Worm (Caenorhabditis elegans): Measurements from ENCODE around the gene tag-314.

Gene tag-314

ce11 chrV:10471007-10471406 lies 42.5 kb upstream of the tag-314 start:
- TF ChIP-seq swsn-7 (tag; optimal IDR thresholded peaks at IDR 0.05) (no peak), ceh-82 (tag; optimal IDR thresholded peaks at IDR 0.05) (no peak), pax-3 (tag; optimal IDR thresholded peaks at IDR 0.05) (no peak), fkh-8 (tag; optimal IDR thresholded peaks at IDR 0.05) (no peak), hpl-2 (GFP tag; optimal IDR thresholded peaks at IDR 0.05) (no peak), fos-1 (tag; optimal IDR thresholded peaks at IDR 0.05) (no peak), isw-1 (GFP tag; IDR thresholded peaks at IDR 0.05) (no peak), snu-23 (GFP tag; optimal IDR thresholded peaks at IDR 0.05) (no peak)

ce11 chrV:10469845-10470244 lies 41.3 kb upstream of the tag-314 start:
- TF ChIP-seq dpl-1 (GFP tag; optimal IDR thresholded peaks at IDR 0.05): no peak
- TF ChIP-seq efl-1 (optimal IDR thresholded peaks at IDR 0.05): no peak
- peak in 1 of 2 experiments; percentile 71 for TF ChIP-seq efl-1 (GFP tag; optimal IDR thresholded peaks at IDR 0.05 in 1 of 2)
- TF ChIP-seq fkh-8 (tag; optimal IDR thresholded peaks at IDR 0.05): peak; percentile 12
- no peak for TF ChIP-seq C34B4.2 (tag; optimal IDR thresholded peaks at IDR 0.05)

ce11 chrV:10468709-10469108 lies 40.2 kb upstream of the tag-314 start:
- TF ChIP-seq nhr-47 (tag; optimal IDR thresholded peaks at IDR 0.05) (no peak), unc-86 (tag; optimal IDR thresholded peaks at IDR 0.05) (no peak), fos-1 (tag; optimal IDR thresholded peaks at IDR 0.05) (no peak), rnt-1 (tag; optimal IDR thresholded peaks at IDR 0.05) (no peak), jun-1 (tag; optimal IDR thresholded peaks at IDR 0.05) (no peak), ceh-88 (GFP tag; IDR thresholded peaks at IDR 0.05) (no peak), nhr-85 (tag) (no peak), hpl-2 (GFP tag; optimal IDR thresholded peaks at IDR 0.05) (no peak), mdl-1 (tag; optimal IDR thresholded peaks at IDR 0.05) (no peak), C34B4.2 (tag; optimal IDR thresholded peaks at IDR 0.05) (no peak), C04F5.9 (tag; optimal IDR thresholded peaks at IDR 0.05) (no peak), ceh-8 (GFP tag; optimal IDR thresholded peaks at IDR 0.05) (no peak), efl-3 (GFP tag; optimal IDR thresholded peaks at IDR 0.05) (no peak), tbx-2 (tag; optimal IDR thresholded peaks at IDR 0.05) (no peak), nhr-77 (tag; optimal IDR thresholded peaks at IDR 0.05) (no peak), ztf-4 (tag; optimal IDR thresholded peaks at IDR 0.05) (no peak), fkh-8 (tag; optimal IDR thresholded peaks at IDR 0.05) (no peak), lin-14 (GFP tag; optimal IDR thresholded peaks at IDR 0.05) (no peak)

ce11 chrV:10468190-10468589 lies 39.7 kb upstream of the tag-314 start, which contains the start of gene egl-9:
egl-9 (plus strand) TSS chrV:10468517.
- TF ChIP-seq aha-1 (tag; optimal IDR thresholded peaks at IDR 0.05): no peak
- peak; percentile 32 for TF ChIP-seq nhr-71 (tag; optimal IDR thresholded peaks at IDR 0.05)
- TF ChIP-seq efl-3 (GFP tag; optimal IDR thresholded peaks at IDR 0.05): no peak
- TF ChIP-seq ama-1 (optimal IDR thresholded peaks at IDR 0.05): peak; percentile 64
- TF ChIP-seq irx-1 (tag; optimal IDR thresholded peaks at IDR 0.05): no peak
- TF ChIP-seq fos-1 (tag; optimal IDR thresholded peaks at IDR 0.05): no peak
- no peak for TF ChIP-seq grh-1 (GFP tag; IDR thresholded peaks at IDR 0.05)
- TF ChIP-seq vab-15 (tag; optimal IDR thresholded peaks at IDR 0.05): no peak
- no peak for TF ChIP-seq ztf-11 (tag; optimal IDR thresholded peaks at IDR 0.05)
- TF ChIP-seq swsn-7 (tag; optimal IDR thresholded peaks at IDR 0.05): no peak
- TF ChIP-seq nhr-84 (tag; optimal IDR thresholded peaks at IDR 0.05): no peak
- TF ChIP-seq tlp-1 (tag; optimal IDR thresholded peaks at IDR 0.05): no peak
- peak; percentile 5 for TF ChIP-seq mep-1 (tag; optimal IDR thresholded peaks at IDR 0.05)
- peak in 1 of 2 experiments; percentile 27 for TF ChIP-seq mdl-1 (tag; optimal IDR thresholded peaks at IDR 0.05)
- TF ChIP-seq nhr-20 (tag; optimal IDR thresholded peaks at IDR 0.05): peak; percentile 8
- peak; percentile 15 for TF ChIP-seq lin-14 (GFP tag; optimal IDR thresholded peaks at IDR 0.05)
- no peak for TF ChIP-seq dpl-1 (GFP tag; optimal IDR thresholded peaks at IDR 0.05)
- TF ChIP-seq elt-2 (tag; optimal IDR thresholded peaks at IDR 0.05): peak; percentile 68
- TF ChIP-seq zag-1 (tag; optimal IDR thresholded peaks at IDR 0.05): no peak
- TF ChIP-seq lin-35 (GFP tag; optimal IDR thresholded peaks at IDR 0.05): peak in 1 of 2 experiments; percentile 32
- no peak for TF ChIP-seq nhr-90 (tag; optimal IDR thresholded peaks at IDR 0.05; ENCODE audit: poor library complexity)
- no peak for TF ChIP-seq isw-1 (GFP tag; IDR thresholded peaks at IDR 0.05)
- no peak for TF ChIP-seq ces-1 (GFP tag; optimal IDR thresholded peaks at IDR 0.05)

All from whole organism, L1 larva.